Worm (Caenorhabditis elegans): ENCODE results near the gene F53A2.3.
"Not testable (repeated sequence)": the region's sequence is repeated elsewhere in the genome, so short reads cannot be mapped to it uniquely, and the experiment has no call there.

- not testable (repeated sequence) for TF ChIP-seq unc-62 (GFP tag; optimal IDR thresholded peaks at IDR 0.05); nhr-12 (tag; optimal IDR thresholded peaks at IDR 0.05); snpc-4 (tag; optimal IDR thresholded peaks at IDR 0.05); lin-13 (tag; optimal IDR thresholded peaks at IDR 0.05); hlh-1 (tag; optimal IDR thresholded peaks at IDR 0.05); nhr-76 (tag; optimal IDR thresholded peaks at IDR 0.05)
These were observed 46.5 kb downstream of the F53A2.3 start, which contains the start of gene set-25 for ce11 chrIII:13292971-13293514.

Measured in whole organism, mixed stage, embryonic.